Fruit fly (Drosophila melanogaster) whole organism, wandering third instar larva: ENCODE measurements around the gene Smyd3.
"Not testable (repeated sequence)": the region's sequence is repeated elsewhere in the genome, so short reads cannot be mapped to it uniquely, and the experiment has no call there.

Experiments
- Dfd ChIP-seq: fragments of >200 bp; optimal IDR thresholded peaks from 2 replicates; lab custom pipeline; 2017; ENCODE audit warnings: missing biosample characterization, missing genetic modification characterization
- Jra ChIP-seq: sonication (Bioruptor generic); optimal IDR thresholded peaks from 2 replicates; lab custom pipeline; 2016; ENCODE audit warnings: missing biosample characterization, missing genetic modification characterization
- N ChIP-seq: fragments of >200 bp; optimal IDR thresholded peaks from 2 replicates; lab custom pipeline; 2018; ENCODE audit warnings: missing biosample characterization, missing external identifiers, missing genetic modification characterization
- Rel ChIP-seq, 2 experiments: fragments of 200-800 bp; sonication (Bioruptor generic) in 1 of 2; optimal IDR thresholded peaks; 2 replicates in 1 of 2; 3 replicates in 1 of 2; lab custom pipeline; 2016 to 2019; ENCODE audit warnings: mild to moderate bottlenecking in 2 of 2, missing biosample characterization in 2 of 2, missing genetic modification characterization in 2 of 2, moderate library complexity in 1 of 2
- br ChIP-seq: fragments of 200-800 bp; sonication (Bioruptor generic); optimal IDR thresholded peaks from 2 replicates; lab custom pipeline; 2016; ENCODE audit warnings: missing biosample characterization, missing genetic modification characterization
- dl ChIP-seq, 2 experiments: fragments of 175-275, 200-275 bp in 1 of 2; fragments of 200-275 bp in 1 of 2; sonication (Bioruptor generic); optimal IDR thresholded peaks; lab custom pipeline; 2018; ENCODE audit warnings: mild to moderate bottlenecking in 2 of 2, missing biosample characterization in 2 of 2, missing genetic modification characterization in 2 of 2, moderate library complexity in 2 of 2; ENCODE audit not compliant: partially characterized antibody in 2 of 2, insufficient read depth in 1 of 2
- dsf ChIP-seq: sonication (Bioruptor generic); optimal IDR thresholded peaks from 2 replicates; lab custom pipeline; 2016; ENCODE audit warnings: missing biosample characterization, missing genetic modification characterization, borderline replicate concordance
- foxo ChIP-seq, 2 experiments: fragments of 200-800 bp; sonication (Bioruptor generic); optimal IDR thresholded peaks; 2 replicates in 1 of 2; 3 replicates in 1 of 2; lab custom pipeline; 2016 to 2017; ENCODE audit warnings: missing biosample characterization in 2 of 2, missing genetic modification characterization in 2 of 2
- jim ChIP-seq: fragments of 175-275, 200-325 bp; sonication (Bioruptor generic); optimal IDR thresholded peaks from 2 replicates; lab custom pipeline; 2016; ENCODE audit warnings: missing biosample characterization, mild to moderate bottlenecking, missing genetic modification characterization
- lola ChIP-seq: fragments of >200 bp; optimal IDR thresholded peaks from 2 replicates; lab custom pipeline; 2017; ENCODE audit warnings: missing biosample characterization, missing genetic modification characterization
- psq ChIP-seq: fragments of 200-800 bp; sonication (Bioruptor generic); optimal IDR thresholded peaks from 3 replicates; lab custom pipeline; 2017; ENCODE audit warnings: missing biosample characterization, mild to moderate bottlenecking, missing genetic modification characterization, moderate library complexity
- sage ChIP-seq: fragments of 200-800 bp; sonication (Bioruptor generic); optimal IDR thresholded peaks from 2 replicates; lab custom pipeline; 2016; ENCODE audit warnings: missing biosample characterization, mild to moderate bottlenecking, missing genetic modification characterization
- woc ChIP-seq: sonication (Bioruptor generic); optimal IDR thresholded peaks from 2 replicates; lab custom pipeline; 2016; ENCODE audit warnings: missing biosample characterization, mild to moderate bottlenecking, missing genetic modification characterization

DNA sequence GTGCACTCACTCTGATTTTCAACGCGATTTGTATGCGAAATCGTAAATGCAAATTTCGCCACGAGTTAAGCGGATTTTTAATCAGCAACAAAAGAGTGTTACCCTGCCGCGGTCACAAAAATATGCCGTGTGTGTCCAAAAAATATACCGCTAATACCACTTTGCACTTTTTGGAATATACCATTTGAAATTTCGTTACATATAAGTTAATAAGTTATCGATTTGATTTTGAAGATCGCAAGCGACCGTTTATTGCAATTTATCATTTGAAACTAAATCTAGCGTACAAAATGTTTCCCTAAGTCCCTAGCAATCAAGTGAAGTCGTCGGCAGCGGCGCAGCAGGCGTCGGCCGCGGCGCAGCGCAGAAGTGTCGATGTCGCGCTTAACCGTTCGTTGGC, 1.6 kb upstream of the Smyd3 start, which contains the start of gene eIF3g1:
- not testable (repeated sequence) for TF ChIP-seq jim (GFP tag; lab: Kevin White, UChicago); psq (GFP tag; lab: Kevin White, UChicago); woc (GFP tag; lab: Kevin White, UChicago); dsf (GFP tag; lab: Kevin White, UChicago); dl (GFP tag; optimal IDR thresholded peaks at IDR 0.05; lab: Kevin White, UChicago; ENCODE audit: insufficient read depth in 1 of 2, partially characterized antibody in 2 of 2); br (GFP tag; lab: Kevin White, UChicago); foxo (GFP tag; optimal IDR thresholded peaks at IDR 0.05; lab: Kevin White, UChicago); lola (GFP tag; lab: Kevin White, UChicago); Rel (GFP tag; optimal IDR thresholded peaks at IDR 0.05; lab: Kevin White, UChicago); Rel (tag; optimal IDR thresholded peaks at IDR 0.05; lab: Kevin White, UChicago); Jra; sage (GFP tag; lab: Kevin White, UChicago); Dfd (GFP tag; lab: Kevin White, UChicago); N
